Fruit fly (Drosophila melanogaster): ENCODE measurements around the gene bcn92.

dm6 chrX:2162130-2162907, 12.9 kb upstream of the bcn92 start, which contains the start of the genes Cyp4d1 and CG3630:
- TF ChIP-seq tup (GFP tag; optimal IDR thresholded peaks at IDR 0.05) = no peak
- TF ChIP-seq Myb (GFP tag; optimal IDR thresholded peaks at IDR 0.05) = no peak
- no peak for TF ChIP-seq ash1 (GFP tag; optimal IDR thresholded peaks at IDR 0.05)
- TF ChIP-seq crc (GFP tag; optimal IDR thresholded peaks at IDR 0.05) = no peak
- no peak for TF ChIP-seq CG2116 (GFP tag; optimal IDR thresholded peaks at IDR 0.05)
- no peak for TF ChIP-seq CG7357 (GFP tag; IDR thresholded peaks at IDR 0.05)
- TF ChIP-seq abd-A (tag; optimal IDR thresholded peaks at IDR 0.05) = no peak

Measured in whole organism, embryonic.